Worm (Caenorhabditis elegans) whole organism, L4 larva: Measurements from ENCODE around the gene C28D4.18.
A peak's percentile ranks its signal among the peaks of the same experiment; 100 is the strongest.

ENCODE experiments used
- D1046.2 ChIP-seq: fragments of 200-800 bp; sonication (Bioruptor generic); IDR thresholded peaks from 2 replicates; pipeline ENCODE4 v1.3.6; 2022; ENCODE audit warnings: missing genetic modification characterization, missing compliant biosample characterization
- F10B5.3 ChIP-seq: sonication (generic microtip); optimal IDR thresholded peaks from 2 replicates; lab custom pipeline; 2016; ENCODE audit warnings: mild to moderate bottlenecking, missing genetic modification characterization, missing compliant biosample characterization
- F49E8.2 ChIP-seq: sonication (generic microtip); optimal IDR thresholded peaks from 2 replicates; lab custom pipeline; 2016; ENCODE audit warnings: missing compliant biosample characterization, mild to moderate bottlenecking, missing genetic modification characterization, borderline replicate concordance
- T26A8.4 ChIP-seq: fragments of 200-800 bp; sonication (Bioruptor generic); IDR thresholded peaks from 2 replicates; pipeline ENCODE4 v1.3.6; 2022; ENCODE audit warnings: missing genetic modification characterization, missing compliant biosample characterization
- ZK337.2 ChIP-seq: fragments of 200-800 bp; sonication (Bioruptor generic); IDR thresholded peaks from 2 replicates; pipeline ENCODE4 v1.3.6; 2022; ENCODE audit warnings: missing genetic modification reagents, missing genetic modification characterization, missing compliant biosample characterization
- aha-1 ChIP-seq: fragments of 150-350 bp; peaks from one replicate; lab custom pipeline; 2014; ENCODE audit warnings: missing biosample characterization, missing genetic modification characterization
- arid-1 ChIP-seq: fragments of 200-800 bp; sonication (Bioruptor generic); conservative IDR thresholded peaks from 2 replicates; pipeline ENCODE4 v1.3.6; 2022; ENCODE audit warnings: missing genetic modification reagents, missing genetic modification characterization, missing compliant biosample characterization
- ceh-20 ChIP-seq: fragments of 200-800 bp; sonication (Bioruptor generic); IDR thresholded peaks from 2 replicates; pipeline ENCODE4 v1.3.6; 2022; ENCODE audit warnings: missing genetic modification reagents, missing genetic modification characterization, missing compliant biosample characterization
- ceh-32 ChIP-seq: sonication (generic microtip); optimal IDR thresholded peaks from 2 replicates; lab custom pipeline; 2016; ENCODE audit warnings: mild to moderate bottlenecking, missing genetic modification characterization, missing compliant biosample characterization; ENCODE audit not compliant: poor library complexity
- ceh-62 ChIP-seq: sonication (generic microtip); optimal IDR thresholded peaks from 2 replicates; lab custom pipeline; 2017; ENCODE audit warnings: missing biosample characterization, missing genetic modification characterization
- ceh-82 ChIP-seq: sonication (generic microtip); optimal IDR thresholded peaks from 2 replicates; lab custom pipeline; 2017; ENCODE audit warnings: missing biosample characterization, missing genetic modification characterization
- ces-1 ChIP-seq: fragments of 150-350 bp; sonication (generic microtip); optimal IDR thresholded peaks from 4 replicates; lab custom pipeline; 2014; ENCODE audit warnings: missing biosample characterization, missing genetic modification reagents, missing genetic modification characterization
- cey-2 ChIP-seq: sonication (generic microtip); optimal IDR thresholded peaks from 3 replicates; lab custom pipeline; 2017; ENCODE audit warnings: missing genetic modification characterization, mild to moderate bottlenecking, missing compliant biosample characterization, antibody characterized with exemption, borderline replicate concordance; ENCODE audit not compliant: insufficient read depth
- ctbp-1 ChIP-seq: fragments of 200-800 bp; sonication (Bioruptor generic); IDR thresholded peaks from 2 replicates; pipeline ENCODE4 v1.3.6; 2022; ENCODE audit warnings: missing genetic modification reagents, missing genetic modification characterization, missing compliant biosample characterization
- daf-16 ChIP-seq, 3 experiments: sonication (generic microtip); optimal IDR thresholded peaks; 2 replicates each; lab custom pipeline; 2016 to 2017; ENCODE audit warnings: missing genetic modification characterization in 3 of 3, missing genetic modification reagents in 3 of 3, mild to moderate bottlenecking in 2 of 3, missing compliant biosample characterization in 2 of 3, missing biosample characterization in 1 of 3, moderate library complexity in 1 of 3
- daf-19 ChIP-seq: fragments of 200-800 bp; sonication (Bioruptor generic); conservative IDR thresholded peaks from 2 replicates; pipeline ENCODE4 v1.3.6; 2022; ENCODE audit warnings: missing genetic modification characterization, missing compliant biosample characterization
- dmd-9 ChIP-seq: fragments of 200-800 bp; sonication (Bioruptor generic); IDR thresholded peaks from 2 replicates; pipeline ENCODE4 v1.3.6; 2022; ENCODE audit warnings: missing genetic modification reagents, missing genetic modification characterization, missing compliant biosample characterization
- dpl-1 ChIP-seq: fragments of 150-350 bp; optimal IDR thresholded peaks from 2 replicates; lab custom pipeline; 2014; ENCODE audit warnings: missing biosample characterization, missing genetic modification reagents, missing genetic modification characterization
- hlh-30 ChIP-seq: sonication (generic microtip); optimal IDR thresholded peaks from 2 replicates; lab custom pipeline; 2017; ENCODE audit warnings: antibody characterized with exemption, mild to moderate bottlenecking, missing genetic modification characterization, missing compliant biosample characterization; ENCODE audit not compliant: insufficient read depth
- hmg-1.1 ChIP-seq: fragments of 200-800 bp; sonication (Bioruptor generic); IDR thresholded peaks from 2 replicates; pipeline ENCODE4 v1.3.6; 2022; ENCODE audit warnings: missing genetic modification reagents, missing genetic modification characterization, missing compliant biosample characterization
- lin-13 ChIP-seq: fragments of 150-350 bp; optimal IDR thresholded peaks from 2 replicates; lab custom pipeline; 2014; ENCODE audit warnings: missing biosample characterization, missing genetic modification reagents, missing genetic modification characterization
- lsy-2 ChIP-seq, 2 experiments: fragments of 150-350 bp in 1 of 2; sonication (generic microtip) in 1 of 2; optimal IDR thresholded peaks; 2 replicates each; lab custom pipeline; 2014 to 2017; ENCODE audit warnings: missing biosample characterization in 2 of 2, missing genetic modification characterization in 2 of 2
- mdt-29 ChIP-seq: fragments of 200-800 bp; sonication (Bioruptor generic); IDR thresholded peaks from 2 replicates; pipeline ENCODE4 v1.3.6; 2022; ENCODE audit warnings: missing genetic modification reagents, missing genetic modification characterization, missing compliant biosample characterization
- mep-1 ChIP-seq: fragments of 150-350 bp; sonication (generic microtip); optimal IDR thresholded peaks from 3 replicates; lab custom pipeline; 2014; ENCODE audit warnings: missing biosample characterization, missing genetic modification characterization
- mxl-2 ChIP-seq: fragments of 200-800 bp; sonication (Bioruptor generic); conservative IDR thresholded peaks from 2 replicates; pipeline ENCODE4 v1.3.6; 2022; ENCODE audit warnings: missing genetic modification reagents, missing genetic modification characterization, missing compliant biosample characterization
- nhr-42 ChIP-seq: fragments of 200-800 bp; sonication (Bioruptor generic); IDR thresholded peaks from 2 replicates; pipeline ENCODE4 v1.3.6; 2022; ENCODE audit warnings: missing genetic modification characterization, missing compliant biosample characterization
- nhr-48 ChIP-seq: sonication (generic microtip); optimal IDR thresholded peaks from 2 replicates; lab custom pipeline; 2016; ENCODE audit warnings: mild to moderate bottlenecking, missing genetic modification characterization, missing compliant biosample characterization
- php-3 ChIP-seq: fragments of 200-800 bp; sonication (Bioruptor generic); IDR thresholded peaks from 2 replicates; pipeline ENCODE4 v1.3.6; 2022; ENCODE audit warnings: missing genetic modification reagents, missing genetic modification characterization, missing compliant biosample characterization
- rbr-2 ChIP-seq: sonication (generic microtip); optimal IDR thresholded peaks from 2 replicates; lab custom pipeline; 2016; ENCODE audit warnings: missing genotype, missing genetic modification characterization, missing compliant biosample characterization
- saeg-2 ChIP-seq: fragments of 200-800 bp; sonication (Bioruptor generic); IDR thresholded peaks from 2 replicates; pipeline ENCODE4 v1.3.6; 2022; ENCODE audit warnings: missing genetic modification reagents, missing genetic modification characterization, missing compliant biosample characterization
- sdz-12 ChIP-seq: fragments of 200-800 bp; sonication (Bioruptor generic); optimal IDR thresholded peaks from 2 replicates; lab custom pipeline; 2018; ENCODE audit warnings: mild to moderate bottlenecking, missing genetic modification characterization, missing compliant biosample characterization
- set-16 ChIP-seq: fragments of 200-800 bp; sonication (Bioruptor generic); IDR thresholded peaks from 2 replicates; pipeline ENCODE4 v1.3.6; 2022; ENCODE audit warnings: missing genetic modification reagents, missing genetic modification characterization, missing compliant biosample characterization
- spr-3 ChIP-seq: fragments of 200-800 bp; sonication (Bioruptor generic); optimal IDR thresholded peaks from 2 replicates; lab custom pipeline; 2018; ENCODE audit warnings: mild to moderate bottlenecking, missing genetic modification characterization, missing compliant biosample characterization
- tag-97 ChIP-seq: fragments of 200-800 bp; sonication (Bioruptor generic); IDR thresholded peaks from 2 replicates; pipeline ENCODE4 v1.3.6; 2022; ENCODE audit warnings: missing genetic modification characterization, missing compliant biosample characterization
- tra-1 ChIP-seq: fragments of 200-800 bp; sonication (Bioruptor generic); IDR thresholded peaks from 2 replicates; pipeline ENCODE4 v1.3.6; 2022; ENCODE audit warnings: missing genetic modification reagents, missing genetic modification characterization, missing compliant biosample characterization
- unc-130 ChIP-seq: sonication (generic microtip); optimal IDR thresholded peaks from 2 replicates; lab custom pipeline; 2016; ENCODE audit warnings: missing genetic modification reagents, missing genetic modification characterization, missing compliant biosample characterization
- vab-7 ChIP-seq: fragments of 200-800 bp; sonication (Bioruptor generic); IDR thresholded peaks from 2 replicates; pipeline ENCODE4 v1.3.6; 2022; ENCODE audit warnings: missing genetic modification reagents, missing genetic modification characterization, missing compliant biosample characterization
- ztf-7 ChIP-seq: fragments of 150-350 bp; optimal IDR thresholded peaks from 2 replicates; lab custom pipeline; 2014; ENCODE audit warnings: missing biosample characterization, missing genetic modification characterization

C28D4.18 gene

DNA sequence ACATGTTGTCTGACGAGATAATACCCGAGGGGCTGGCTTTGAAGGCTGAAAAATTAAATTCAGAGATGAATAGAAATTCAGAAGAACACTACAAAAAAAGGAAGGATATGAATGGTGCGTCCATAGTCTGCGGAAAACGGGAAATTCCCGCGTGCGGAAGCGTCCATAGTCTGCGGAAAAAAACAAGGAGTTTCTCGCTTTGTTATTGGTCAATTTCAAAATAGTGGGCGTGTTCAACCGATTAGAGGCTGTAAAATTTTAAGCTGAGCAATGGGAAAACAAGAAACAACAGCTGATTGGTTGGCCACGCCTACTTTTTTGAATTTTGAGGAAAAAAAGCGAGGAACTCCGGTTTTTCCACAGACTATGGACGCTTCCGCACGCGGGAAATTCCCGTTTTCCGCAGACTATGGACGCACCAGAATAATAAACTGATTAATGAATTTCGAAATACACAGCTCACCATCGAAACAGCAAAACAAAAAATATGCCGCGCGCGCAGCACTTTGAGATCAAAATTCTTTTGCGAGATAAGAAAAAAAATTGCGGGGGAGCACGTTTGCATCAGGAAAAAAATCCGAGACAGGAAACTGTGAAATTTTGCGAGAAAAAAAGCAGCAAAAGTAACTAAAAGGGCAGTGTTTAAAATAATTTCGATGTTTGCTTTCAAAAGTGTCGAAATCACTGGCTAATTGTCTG lies 15.9 kb downstream of the C28D4.18 start, which contains the start of gene gln-6:
Gene gln-6 (minus strand): TSS at position 51 of the 699 bp plus-strand sequence.
- TF ChIP-seq unc-130 (GFP tag; lab: Kevin White, UChicago), result peak; percentile 44
- TF ChIP-seq, all 104 proteins: peak for 1; not testable (repeated sequence) for 103

ce11 chrIV:9742883-9743282 lies 17.8 kb downstream of the C28D4.18 start, which contains the start of gene C28D4.7:
Gene C28D4.7, minus strand, starts transcription at chrIV:9743147.
- TF ChIP-seq dpl-1, result no peak
- peak; percentile 96 for TF ChIP-seq aha-1 (tag; lab: Kevin White, UChicago)

ce11 chrIV:9744905-9745304 lies 19.8 kb downstream of the C28D4.18 start, which contains the start of gene C28D4.4:
Gene C28D4.4, minus strand, starts transcription at chrIV:9745005.
- TF ChIP-seq set-16 (GFP tag; lab: Robert Waterston, UW) (no peak), spr-3 (no peak), daf-19 (GFP tag; lab: Robert Waterston, UW) (no peak), hlh-30 (tag; lab: Kevin White, UChicago) (no peak), ceh-82 (tag; lab: Kevin White, UChicago) (no peak), mxl-2 (GFP tag; lab: Robert Waterston, UW) (no peak), mep-1 (tag; lab: Kevin White, UChicago) (no peak), rbr-2 (no peak), sdz-12 (GFP tag; lab: Kevin White, UChicago) (no peak), ctbp-1 (GFP tag; lab: Robert Waterston, UW) (no peak), ces-1 (GFP tag; lab: Kevin White, UChicago) (no peak), ceh-62 (tag; lab: Kevin White, UChicago) (no peak), F10B5.3 (tag; lab: Kevin White, UChicago) (no peak), lin-13 (GFP tag; lab: Kevin White, UChicago) (no peak), ceh-32 (no peak), php-3 (GFP tag; lab: Robert Waterston, UW) (no peak), dmd-9 (no peak), nhr-48 (tag; lab: Kevin White, UChicago) (no peak), daf-16 (GFP tag; optimal IDR thresholded peaks at IDR 0.05; lab: Kevin White, UChicago) (no peak), daf-16 (tag; optimal IDR thresholded peaks at IDR 0.05; lab: Kevin White, UChicago) (no peak)

ce11 chrIV:9746762-9747161 lies 21.7 kb downstream of the C28D4.18 start, which contains the start of gene C28D4.5:
Gene C28D4.5, minus strand, starts transcription at chrIV:9746862.
- TF ChIP-seq lsy-2 (tag; optimal IDR thresholded peaks at IDR 0.05; lab: Kevin White, UChicago) (no peak), F49E8.2 (tag; lab: Kevin White, UChicago) (no peak), tra-1 (GFP tag; lab: Robert Waterston, UW) (no peak), nhr-42 (GFP tag; lab: Robert Waterston, UW) (no peak), dmd-9 (no peak), D1046.2 (no peak), hmg-1.1 (GFP tag; lab: Robert Waterston, UW) (no peak), vab-7 (GFP tag; lab: Robert Waterston, UW) (no peak), ztf-7 (no peak), saeg-2 (GFP tag; lab: Robert Waterston, UW) (no peak)

- TF ChIP-seq nhr-48 (tag; lab: Kevin White, UChicago) (no peak), T26A8.4 (GFP tag; lab: Robert Waterston, UW) (no peak), F10B5.3 (tag; lab: Kevin White, UChicago) (no peak), unc-130 (GFP tag; lab: Kevin White, UChicago) (no peak), vab-7 (GFP tag; lab: Robert Waterston, UW) (no peak), mdt-29 (no peak), ces-1 (GFP tag; lab: Kevin White, UChicago) (no peak), aha-1 (tag; lab: Kevin White, UChicago) (no peak), ceh-20 (no peak), cey-2 (tag; lab: Kevin White, UChicago) (no peak), tag-97 (GFP tag; lab: Robert Waterston, UW) (no peak), rbr-2 (no peak), arid-1 (GFP tag; lab: Robert Waterston, UW) (no peak), ZK337.2 (GFP tag; lab: Robert Waterston, UW) (no peak)
These were observed 23.3 kb downstream of the C28D4.18 start, which contains the start of gene C28D4.8 for ce11 chrIV:9748342-9748741. Gene C28D4.8, minus strand, starts transcription at chrIV:9748442.
